Fruit fly (Drosophila melanogaster): ENCODE data around the gene CG7992.

CG7992 gene

DNA sequence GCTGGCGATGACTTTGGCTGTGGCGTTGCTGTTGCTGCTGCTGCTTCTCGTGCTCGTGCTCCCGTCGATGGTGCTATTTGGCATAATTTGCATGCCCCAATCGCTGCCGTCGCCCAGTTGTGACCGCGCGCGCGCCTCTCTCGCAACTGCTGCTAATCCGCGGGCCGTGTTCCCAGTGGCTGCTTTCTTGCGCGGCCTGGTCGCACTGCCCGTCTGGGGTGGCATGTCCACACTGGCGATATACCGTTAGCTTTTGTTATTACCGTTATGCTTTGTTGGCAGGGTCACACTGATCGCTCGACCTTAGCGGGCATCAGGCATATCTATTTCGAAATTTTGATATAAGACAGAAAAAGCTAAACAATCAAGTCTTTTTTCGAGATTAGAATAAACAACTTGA is 45.4 kb downstream of the CG7992 start, which contains the start of gene CG7990 (continued):
- TF ChIP-seq Oli (tag; optimal IDR thresholded peaks at IDR 0.05) (no peak), tap (tag; optimal IDR thresholded peaks at IDR 0.05) (no peak), croc (GFP tag; conservative IDR thresholded peaks at IDR 0.05) (no peak), run (tag; optimal IDR thresholded peaks at IDR 0.05) (no peak), TFAM (GFP tag; optimal IDR thresholded peaks at IDR 0.05) (no peak), CG11456 (GFP tag; IDR thresholded peaks at IDR 0.05) (no peak), CG4617 (GFP tag; optimal IDR thresholded peaks at IDR 0.05; ENCODE audit: borderline replicate concordance) (no peak), Med (GFP tag) (peak; percentile 73), dpn (GFP tag; optimal IDR thresholded peaks at IDR 0.05) (no peak), Mad (GFP tag; optimal IDR thresholded peaks at IDR 0.05) (no peak), Hr39 (optimal IDR thresholded peaks at IDR 0.05) (no peak), Aef1 (GFP tag; IDR thresholded peaks at IDR 0.05) (no peak), H2.0 (GFP tag; IDR thresholded peaks at IDR 0.05) (no peak), dati (GFP tag; IDR thresholded peaks at IDR 0.05) (no peak), CG17361 (GFP tag; IDR thresholded peaks at IDR 0.05) (no peak), CG3407 (GFP tag; optimal IDR thresholded peaks at IDR 0.05) (no peak), CG17328 (GFP tag; IDR thresholded peaks at IDR 0.05) (no peak), CG10654 (GFP tag; optimal IDR thresholded peaks at IDR 0.05) (no peak), Myb (GFP tag; optimal IDR thresholded peaks at IDR 0.05) (peak; percentile 78), gsb (GFP tag; IDR thresholded peaks at IDR 0.05) (no peak), Taf1 (GFP tag; IDR thresholded peaks at IDR 0.05) (no peak), Rfx (GFP tag; IDR thresholded peaks at IDR 0.05) (no peak), Jarid2 (GFP tag; optimal IDR thresholded peaks at IDR 0.05) (no peak), cato (GFP tag; optimal IDR thresholded peaks at IDR 0.05; ENCODE audit: borderline replicate concordance) (no peak), HHEX (GFP tag; optimal IDR thresholded peaks at IDR 0.05) (no peak), Xrp1 (GFP tag; IDR thresholded peaks at IDR 0.05) (no peak), dm (GFP tag; optimal IDR thresholded peaks at IDR 0.05) (no peak), CG1647 (GFP tag; optimal IDR thresholded peaks at IDR 0.05) (no peak), CG6175 (GFP tag; IDR thresholded peaks at IDR 0.05) (no peak), fru (optimal IDR thresholded peaks at IDR 0.05) (no peak), Nf-YB (GFP tag; optimal IDR thresholded peaks at IDR 0.05) (no peak), wor (GFP tag; IDR thresholded peaks at IDR 0.05) (no peak), CG1529 (GFP tag; optimal IDR thresholded peaks at IDR 0.05) (no peak), disco-r (GFP tag; optimal IDR thresholded peaks at IDR 0.05) (no peak), pho (GFP tag; optimal IDR thresholded peaks at IDR 0.05) (no peak), mld (GFP tag; IDR thresholded peaks at IDR 0.05; ENCODE audit: partially characterized antibody) (no peak), az2 (GFP tag; optimal IDR thresholded peaks at IDR 0.05) (no peak), CG6689 (GFP tag; IDR thresholded peaks at IDR 0.05) (no peak), Dll (GFP tag; IDR thresholded peaks at IDR 0.05; ENCODE audit: partially characterized antibody) (peak; percentile 40; the same call in 1 of the 4 replicates), en (GFP tag; optimal IDR thresholded peaks at IDR 0.05) (no peak), CG6791 (GFP tag; IDR thresholded peaks at IDR 0.05; ENCODE audit: partially characterized antibody) (peak; percentile 36; the same call in 1 of the 3 replicates), CG12299 (tag; optimal IDR thresholded peaks at IDR 0.05) (no peak), stwl (tag; optimal IDR thresholded peaks at IDR 0.05) (peak; percentile 95), CG17186 (GFP tag; optimal IDR thresholded peaks at IDR 0.05) (peak; percentile 27), Hsf (GFP tag; optimal IDR thresholded peaks at IDR 0.05) (no peak), CG2712 (tag; optimal IDR thresholded peaks at IDR 0.05) (no peak), Sry-β (GFP tag; optimal IDR thresholded peaks at IDR 0.05) (no peak), tio (GFP tag; optimal IDR thresholded peaks at IDR 0.05) (no peak), jumu (GFP tag; optimal IDR thresholded peaks at IDR 0.05) (no peak), ems (GFP tag; optimal IDR thresholded peaks at IDR 0.05) (no peak), ro (GFP tag; IDR thresholded peaks at IDR 0.05) (no peak), Dek (tag; optimal IDR thresholded peaks at IDR 0.05) (no peak), fd102C (GFP tag; optimal IDR thresholded peaks at IDR 0.05) (no peak)
